Fruit fly (Drosophila melanogaster): ENCODE results near the gene pod1.

Gene pod1

dm6 chrX:6860413-6861089 is 57.1 kb downstream of the pod1 start:
- TF ChIP-seq psq (GFP tag; optimal IDR thresholded peaks at IDR 0.05) (peak; percentile 88), sage (GFP tag; optimal IDR thresholded peaks at IDR 0.05) (no peak), brk (GFP tag; optimal IDR thresholded peaks at IDR 0.05) (no peak), Rel (GFP tag; optimal IDR thresholded peaks at IDR 0.05) (no peak), Rel (tag; optimal IDR thresholded peaks at IDR 0.05) (peak; percentile 78), jim (GFP tag; optimal IDR thresholded peaks at IDR 0.05) (no peak), Dif (GFP tag; optimal IDR thresholded peaks at IDR 0.05; ENCODE audit: partially characterized antibody) (peak; percentile 38)

- TF ChIP-seq CrebA (GFP tag; optimal IDR thresholded peaks at IDR 0.05; ENCODE audit: borderline replicate concordance) (no peak), HLH106 (tag; optimal IDR thresholded peaks at IDR 0.05) (peak; percentile 85), Rel (GFP tag; optimal IDR thresholded peaks at IDR 0.05) (no peak), Rel (tag; optimal IDR thresholded peaks at IDR 0.05) (peak; percentile 93), GATAd (GFP tag; optimal IDR thresholded peaks at IDR 0.05) (peak; percentile 47), lola (GFP tag; optimal IDR thresholded peaks at IDR 0.05) (no peak), Myc (optimal IDR thresholded peaks at IDR 0.05) (no peak), Hr83 (GFP tag; optimal IDR thresholded peaks at IDR 0.05; ENCODE audit: poor library complexity, severe bottlenecking) (peak; percentile 54), OdsH (GFP tag; optimal IDR thresholded peaks at IDR 0.05) (peak; percentile 52), Sp1 (GFP tag; optimal IDR thresholded peaks at IDR 0.05) (peak; percentile 81), Vsx2 (GFP tag; optimal IDR thresholded peaks at IDR 0.05; ENCODE audit: partially characterized antibody) (peak; percentile 47), sage (GFP tag; optimal IDR thresholded peaks at IDR 0.05) (no peak), N (GFP tag; optimal IDR thresholded peaks at IDR 0.05) (no peak), Hnf4 (GFP tag; optimal IDR thresholded peaks at IDR 0.05) (peak; percentile 69), rgr (GFP tag; optimal IDR thresholded peaks at IDR 0.05) (peak; percentile 63), CG9705 (GFP tag; optimal IDR thresholded peaks at IDR 0.05) (peak; percentile 14), tai (GFP tag; optimal IDR thresholded peaks at IDR 0.05) (peak; percentile 62), ey (GFP tag; optimal IDR thresholded peaks at IDR 0.05) (peak; percentile 64), woc (GFP tag; optimal IDR thresholded peaks at IDR 0.05) (peak; percentile 49), dsf (GFP tag; optimal IDR thresholded peaks at IDR 0.05; ENCODE audit: borderline replicate concordance) (no peak), br (GFP tag; optimal IDR thresholded peaks at IDR 0.05) (peak; percentile 80), usp (GFP tag; optimal IDR thresholded peaks at IDR 0.05) (no peak), Abd-B (GFP tag; optimal IDR thresholded peaks at IDR 0.05) (no peak), pan (optimal IDR thresholded peaks at IDR 0.05) (no peak), foxo (GFP tag; optimal IDR thresholded peaks at IDR 0.05) (peak; percentile 61 to 66), h (GFP tag; optimal IDR thresholded peaks at IDR 0.05) (peak; percentile 72), psq (GFP tag; optimal IDR thresholded peaks at IDR 0.05) (peak; percentile 87), brk (GFP tag; optimal IDR thresholded peaks at IDR 0.05) (no peak), CG32264 (GFP tag; optimal IDR thresholded peaks at IDR 0.05) (peak; percentile 78), Dfd (GFP tag; optimal IDR thresholded peaks at IDR 0.05) (no peak), Mio (GFP tag; optimal IDR thresholded peaks at IDR 0.05) (peak; percentile 36), jim (GFP tag; optimal IDR thresholded peaks at IDR 0.05) (no peak), Jra (GFP tag; optimal IDR thresholded peaks at IDR 0.05) (peak; percentile 75), dmrt93B (GFP tag; optimal IDR thresholded peaks at IDR 0.05) (peak; percentile 87), Dif (GFP tag; optimal IDR thresholded peaks at IDR 0.05; ENCODE audit: partially characterized antibody) (peak; percentile 77), fru (GFP tag; optimal IDR thresholded peaks at IDR 0.05) (peak; percentile 77), Hr78 (GFP tag; optimal IDR thresholded peaks at IDR 0.05) (no peak), sv (GFP tag; optimal IDR thresholded peaks at IDR 0.05) (no peak), dl (GFP tag; optimal IDR thresholded peaks at IDR 0.05; ENCODE audit: insufficient read depth in 1 of 2, partially characterized antibody in 2 of 2) (peak; percentile 26 to 36)
Observed at dm6 chrX:6861523-6862077, 58.1 kb downstream of the pod1 start.

All from whole organism, wandering third instar larva.